Fruit fly (Drosophila melanogaster) whole organism, embryonic: ENCODE results near the gene GCS2beta.

Experiments used
- Ada2b ChIP-seq: fragments of 200-800 bp; sonication (Bioruptor generic); IDR thresholded peaks from 2 replicates; pipeline ENCODE4 v1.3.6; 2022; ENCODE audit warnings: missing biosample characterization, missing genetic modification characterization
- Atf6 ChIP-seq: fragments of 200-800 bp; sonication (Bioruptor generic); IDR thresholded peaks from 2 replicates; pipeline ENCODE4 v1.3.6; 2022; ENCODE audit warnings: missing biosample characterization, missing genetic modification characterization
- CG10979 ChIP-seq: fragments of 200-800 bp; sonication (Bioruptor generic); optimal IDR thresholded peaks from 2 replicates; lab custom pipeline; 2018; ENCODE audit warnings: missing biosample characterization, mild to moderate bottlenecking, missing genetic modification characterization, moderate library complexity
- CG13624 ChIP-seq: fragments of 200-800 bp; sonication (Bioruptor generic); optimal IDR thresholded peaks from 2 replicates; lab custom pipeline; 2016; ENCODE audit warnings: missing biosample characterization, missing genetic modification characterization
- CG1529 ChIP-seq: fragments of 200-800 bp; sonication (Bioruptor generic); optimal IDR thresholded peaks from 3 replicates; lab custom pipeline; 2018; ENCODE audit warnings: missing biosample characterization, missing genetic modification characterization
- CG15601 ChIP-seq: fragments of 200-800 bp; sonication (Bioruptor generic); optimal IDR thresholded peaks from 3 replicates; lab custom pipeline; 2019; ENCODE audit warnings: missing biosample characterization, mild to moderate bottlenecking, missing genetic modification characterization, moderate library complexity
- CG16815 ChIP-seq: fragments of 200-800 bp; sonication (Bioruptor generic); optimal IDR thresholded peaks from 3 replicates; lab custom pipeline; 2017; ENCODE audit warnings: missing biosample characterization, mild to moderate bottlenecking, missing genetic modification characterization
- CG17328 ChIP-seq: fragments of 200-800 bp; sonication (Bioruptor generic); IDR thresholded peaks from 2 replicates; pipeline ENCODE4 v1.3.6; 2022; ENCODE audit warnings: missing biosample characterization, missing genetic modification characterization
- CG18599 ChIP-seq: fragments of 200-800 bp; sonication (Bioruptor generic); optimal IDR thresholded peaks from 3 replicates; lab custom pipeline; 2017; ENCODE audit warnings: missing biosample characterization, missing genetic modification characterization, mild to moderate bottlenecking, moderate library complexity, missing genetic modification reagents
- CG2678 ChIP-seq: fragments of 200-800 bp; sonication (Bioruptor generic); optimal IDR thresholded peaks from 3 replicates; lab custom pipeline; 2019; ENCODE audit warnings: missing biosample characterization, mild to moderate bottlenecking, missing genetic modification characterization, moderate library complexity
- CG2712 ChIP-seq: fragments of 200-800 bp; optimal IDR thresholded peaks from 3 replicates; lab custom pipeline; 2019; ENCODE audit warnings: missing biosample characterization, mild to moderate bottlenecking, missing genetic modification characterization, moderate library complexity
- CG3281 ChIP-seq: fragments of 200-800 bp; sonication (Bioruptor generic); optimal IDR thresholded peaks from 3 replicates; lab custom pipeline; 2017; ENCODE audit warnings: missing biosample characterization, mild to moderate bottlenecking, missing genetic modification characterization
- CG3838 ChIP-seq: fragments of 200-800 bp; sonication (Bioruptor generic); optimal IDR thresholded peaks from 3 replicates; lab custom pipeline; 2016; ENCODE audit warnings: missing biosample characterization, missing genetic modification characterization
- CG43689 ChIP-seq: fragments of 200-800 bp; sonication (Bioruptor generic); IDR thresholded peaks from 2 replicates; pipeline ENCODE4 v1.3.6; 2022; ENCODE audit warnings: missing biosample characterization, missing genetic modification characterization
- CG4617 ChIP-seq: fragments of 200-800 bp; sonication (Bioruptor generic); optimal IDR thresholded peaks from 3 replicates; lab custom pipeline; 2016; ENCODE audit warnings: missing biosample characterization, missing genetic modification characterization, borderline replicate concordance
- CG6791 ChIP-seq: fragments of 200-800 bp; sonication (Bioruptor generic); IDR thresholded peaks from 3 replicates; pipeline ENCODE4 v1.3.6; 2022; ENCODE audit warnings: missing biosample characterization, missing genetic modification characterization; ENCODE audit not compliant: partially characterized antibody
- CG6813 ChIP-seq: fragments of 200-800 bp; sonication (Bioruptor generic); optimal IDR thresholded peaks from 2 replicates; lab custom pipeline; 2017; ENCODE audit warnings: missing biosample characterization, missing genetic modification characterization, mild to moderate bottlenecking, moderate library complexity, missing genetic modification reagents
- CG7839 ChIP-seq: fragments of 200-800 bp; sonication (Bioruptor generic); optimal IDR thresholded peaks from 3 replicates; lab custom pipeline; 2018; ENCODE audit warnings: missing biosample characterization, mild to moderate bottlenecking, missing genetic modification characterization, moderate library complexity
- CG8290 ChIP-seq, 3 experiments: fragments of 200-800 bp; sonication (Bioruptor generic); optimal IDR thresholded peaks; 2 replicates each; lab custom pipeline; 2016 to 2019; ENCODE audit warnings: missing biosample characterization in 3 of 3, missing genetic modification characterization in 3 of 3, mild to moderate bottlenecking in 2 of 3, moderate library complexity in 1 of 3
- Dbx ChIP-seq: fragments of 200-800 bp; sonication (Bioruptor generic); IDR thresholded peaks from 3 replicates; pipeline ENCODE4 v1.3.6; 2022; ENCODE audit warnings: missing biosample characterization, missing genetic modification characterization
- ERR ChIP-seq: fragments of 200-800 bp; sonication (Bioruptor generic); optimal IDR thresholded peaks from 2 replicates; lab custom pipeline; 2016; ENCODE audit warnings: missing biosample characterization, missing genetic modification characterization
- GATAe ChIP-seq: fragments of 200-800 bp; sonication (Bioruptor generic); conservative IDR thresholded peaks from 2 replicates; pipeline ENCODE4 v1.3.6; 2022; ENCODE audit warnings: missing biosample characterization, missing genetic modification characterization
- Hmr ChIP-seq: fragments of 200-800 bp; sonication (Bioruptor generic); optimal IDR thresholded peaks from 3 replicates; lab custom pipeline; 2017; ENCODE audit warnings: mild to moderate bottlenecking, missing biosample characterization, missing genetic modification reagents, missing genetic modification characterization
- Lim3 ChIP-seq: fragments of 200-800 bp; sonication (Bioruptor generic); IDR thresholded peaks from 2 replicates; pipeline ENCODE4 v1.3.6; 2022; ENCODE audit warnings: missing biosample characterization, missing genetic modification characterization
- Mes4 ChIP-seq: fragments of 200-800 bp; sonication (Bioruptor generic); optimal IDR thresholded peaks from 2 replicates; lab custom pipeline; 2016; ENCODE audit warnings: missing biosample characterization, missing genetic modification characterization
- Trl ChIP-seq, 3 experiments: fragments of >200 bp in 2 of 3; fragments of 200-800 bp in 1 of 3; sonication (Bioruptor generic) in 1 of 3; optimal IDR thresholded peaks; 2 replicates in 1 of 3; 3 replicates in 2 of 3; lab custom pipeline; 2016 to 2017; ENCODE audit warnings: missing biosample characterization in 1 of 3, missing genetic modification characterization in 1 of 3
- al ChIP-seq: fragments of 200-800 bp; sonication (Bioruptor generic); IDR thresholded peaks from 2 replicates; pipeline ENCODE4 v1.3.6; 2022; ENCODE audit warnings: missing biosample characterization, missing genetic modification characterization
- btn ChIP-seq: fragments of 200-800 bp; sonication (Bioruptor generic); optimal IDR thresholded peaks from 2 replicates; lab custom pipeline; 2016; ENCODE audit warnings: missing biosample characterization, missing genetic modification characterization
- chn ChIP-seq: fragments of 200-800 bp; sonication (Bioruptor generic); optimal IDR thresholded peaks from 2 replicates; lab custom pipeline; 2016; ENCODE audit warnings: missing biosample characterization, missing genetic modification characterization
- corto ChIP-seq: fragments of 200-800 bp; sonication (Bioruptor generic); optimal IDR thresholded peaks from 2 replicates; lab custom pipeline; 2016; ENCODE audit warnings: missing biosample characterization, mild to moderate bottlenecking, missing genetic modification characterization, moderate library complexity
- crc ChIP-seq: fragments of 200-800 bp; sonication (Bioruptor generic); optimal IDR thresholded peaks from 2 replicates; lab custom pipeline; 2016; ENCODE audit warnings: missing biosample characterization, missing genetic modification characterization
- crol ChIP-seq: fragments of 200-800 bp; sonication (Bioruptor generic); IDR thresholded peaks from 2 replicates; pipeline ENCODE4 v1.3.6; 2022; ENCODE audit warnings: missing biosample characterization, missing genetic modification characterization
- gt ChIP-seq: fragments of 200-800 bp; sonication (Bioruptor generic); IDR thresholded peaks from 2 replicates; pipeline ENCODE4 v1.3.6; 2022; ENCODE audit warnings: missing biosample characterization, missing genetic modification characterization
- lab ChIP-seq: fragments of 200-800 bp; sonication (Bioruptor generic); optimal IDR thresholded peaks from 3 replicates; lab custom pipeline; 2017; ENCODE audit warnings: missing biosample characterization, missing genetic modification characterization, mild to moderate bottlenecking, moderate library complexity, missing genetic modification reagents
- lola ChIP-seq, 3 experiments: fragments of >200 bp in 2 of 3; fragments of 200-800 bp in 1 of 3; sonication (Bioruptor generic) in 1 of 3; optimal IDR thresholded peaks; 2 replicates each; lab custom pipeline; 2017 to 2019; ENCODE audit warnings: missing biosample characterization in 3 of 3, missing genetic modification characterization in 3 of 3, mild to moderate bottlenecking in 1 of 3, moderate library complexity in 1 of 3
- luna ChIP-seq: fragments of 200-800 bp; sonication (Bioruptor generic); optimal IDR thresholded peaks from 2 replicates; lab custom pipeline; 2016; ENCODE audit warnings: missing biosample characterization, missing genetic modification characterization
- maf-S ChIP-seq: fragments of 200-800 bp; sonication (Bioruptor generic); optimal IDR thresholded peaks from 2 replicates; lab custom pipeline; 2016; ENCODE audit warnings: missing biosample characterization, missing genetic modification characterization
- nerfin-1 ChIP-seq: fragments of 200-800 bp; sonication (Bioruptor generic); optimal IDR thresholded peaks from 3 replicates; lab custom pipeline; 2019; ENCODE audit warnings: missing biosample characterization, mild to moderate bottlenecking, missing genetic modification characterization, moderate library complexity
- org-1 ChIP-seq: fragments of 200-800 bp; sonication (Bioruptor generic); optimal IDR thresholded peaks from 2 replicates; lab custom pipeline; 2017; ENCODE audit warnings: missing biosample characterization, missing genetic modification characterization
- pfk ChIP-seq: fragments of 200-800 bp; sonication (Bioruptor generic); optimal IDR thresholded peaks from 2 replicates; lab custom pipeline; 2018; ENCODE audit warnings: missing biosample characterization, mild to moderate bottlenecking, missing genetic modification characterization, moderate library complexity
- ranshi ChIP-seq: fragments of 200-800 bp; sonication (Bioruptor generic); IDR thresholded peaks from 2 replicates; pipeline ENCODE4 v1.3.6; 2022; ENCODE audit warnings: missing biosample characterization, missing genetic modification characterization
- ro ChIP-seq: fragments of 200-800 bp; sonication (Bioruptor generic); IDR thresholded peaks from 2 replicates; pipeline ENCODE4 v1.3.6; 2022; ENCODE audit warnings: missing biosample characterization, missing genetic modification characterization
- row ChIP-seq: fragments of 200-800 bp; sonication (Bioruptor generic); IDR thresholded peaks from 3 replicates; pipeline ENCODE4 v1.3.6; 2022; ENCODE audit warnings: missing biosample characterization, missing genetic modification characterization
- sens ChIP-seq: fragments of 200-800 bp; sonication (Bioruptor generic); peaks from one replicate; lab custom pipeline; 2016; ENCODE audit warnings: missing biosample characterization, missing genetic modification characterization
- sim ChIP-seq: fragments of 200-800 bp; sonication (Bioruptor generic); IDR thresholded peaks from 2 replicates; pipeline ENCODE4 v1.3.6; 2022; ENCODE audit warnings: missing biosample characterization, missing genetic modification characterization
- stc ChIP-seq: fragments of 200-800 bp; sonication (Bioruptor generic); IDR thresholded peaks from 2 replicates; pipeline ENCODE4 v1.3.6; 2022; ENCODE audit warnings: missing biosample characterization, missing genetic modification characterization
- vfl ChIP-seq: fragments of 200-800 bp; sonication (Bioruptor generic); optimal IDR thresholded peaks from 2 replicates; lab custom pipeline; 2016; ENCODE audit warnings: missing biosample characterization, missing genetic modification characterization

Gene GCS2beta

dm6 chr2L:17484174-17484573, at the start of gene GCS2beta, which contains the start of gene CG5131 (continued):
- TF ChIP-seq Trl (optimal IDR thresholded peaks at IDR 0.05; lab: Kevin White, UChicago) (no peak), Trl (GFP tag; optimal IDR thresholded peaks at IDR 0.05; lab: Kevin White, UChicago) (peak; percentile 98), CG7839 (peak; percentile 89), vfl (GFP tag; lab: Kevin White, UChicago) (peak; percentile 97), corto (GFP tag; lab: Kevin White, UChicago) (peak; percentile 48), CG10979 (tag; lab: Kevin White, UChicago) (peak; percentile 78), GATAe (peak; percentile 84), CG3281 (GFP tag; lab: Kevin White, UChicago) (peak; percentile 89), pfk (GFP tag; lab: Kevin White, UChicago) (no peak), Lim3 (GFP tag; lab: Robert Waterston, UW) (peak; percentile 47; the same call in 1 of the 2 replicates), CG2712 (tag; lab: Kevin White, UChicago) (peak; percentile 90), CG13624 (GFP tag; lab: Kevin White, UChicago) (peak; percentile 96), Atf6 (GFP tag; lab: Robert Waterston, UW) (peak; percentile 93), Mes4 (GFP tag; lab: Kevin White, UChicago) (peak; percentile 92), ro (GFP tag; lab: Robert Waterston, UW) (peak; percentile 75), CG16815 (GFP tag; lab: Kevin White, UChicago) (peak; percentile 91), ranshi (peak; percentile 94), maf-S (peak; percentile 95), luna (GFP tag; lab: Kevin White, UChicago) (peak; percentile 92), CG6791 (GFP tag; lab: Robert Waterston, UW) (peak; percentile 74), CG15601 (tag; lab: Kevin White, UChicago) (peak; percentile 71), chn (GFP tag; lab: Kevin White, UChicago) (peak; percentile 97), crc (GFP tag; lab: Kevin White, UChicago) (peak; percentile 92), Dbx (GFP tag; lab: Robert Waterston, UW) (peak; percentile 95), btn (GFP tag; lab: Kevin White, UChicago) (peak; percentile 62), gt (GFP tag; lab: Robert Waterston, UW) (peak; percentile 75), sim (GFP tag; lab: Robert Waterston, UW) (peak; percentile 73), Ada2b (GFP tag; lab: Robert Waterston, UW) (peak; percentile 94)

- TF ChIP-seq stc (GFP tag; lab: Robert Waterston, UW) (peak; percentile 9; the same call in 1 of the 2 replicates), org-1 (GFP tag; lab: Kevin White, UChicago) (no peak), CG18599 (GFP tag; lab: Kevin White, UChicago) (peak; percentile 66), nerfin-1 (tag; lab: Kevin White, UChicago) (peak; percentile 17), CG3838 (no peak), CG2678 (tag; lab: Kevin White, UChicago) (peak; percentile 15), CG17328 (GFP tag; lab: Robert Waterston, UW) (no peak), lola (GFP tag; optimal IDR thresholded peaks at IDR 0.05; lab: Kevin White, UChicago) (no peak), row (GFP tag; lab: Robert Waterston, UW) (no peak), CG4617 (no peak), sens (peak; percentile 16), CG1529 (no peak), al (GFP tag; lab: Robert Waterston, UW) (no peak), CG8290 (GFP tag; optimal IDR thresholded peaks at IDR 0.05; lab: Kevin White, UChicago) (no peak), CG8290 (tag; optimal IDR thresholded peaks at IDR 0.05; lab: Kevin White, UChicago) (peak in 1 of 2 experiments; percentile 3), Hmr (GFP tag; lab: Kevin White, UChicago) (peak; percentile 14), crol (GFP tag; lab: Robert Waterston, UW) (no peak), CG43689 (GFP tag; lab: Robert Waterston, UW) (no peak), CG6813 (GFP tag; lab: Kevin White, UChicago) (peak; percentile 6), ERR (no peak), lab (peak; percentile 54)
Observed at dm6 chr2L:17533794-17534193, 49.7 kb upstream of the GCS2beta start.
